Worm (Caenorhabditis elegans) whole organism, late embryonic: ENCODE results near the gene daf-6.

ENCODE experiments used
- C38D4.7 ChIP-seq: fragments of 200-800 bp; sonication (Bioruptor generic); optimal IDR thresholded peaks from 2 replicates; lab custom pipeline; 2018; ENCODE audit warnings: mild to moderate bottlenecking, missing genetic modification characterization, moderate library complexity, missing compliant biosample characterization
- ceh-18 ChIP-seq: sonication (generic microtip); optimal IDR thresholded peaks from 2 replicates; lab custom pipeline; 2016; ENCODE audit warnings: missing genetic modification characterization, missing compliant biosample characterization
- ceh-19 ChIP-seq: fragments of 200-800 bp; sonication (Bioruptor generic); optimal IDR thresholded peaks from 2 replicates; lab custom pipeline; 2018; ENCODE audit warnings: mild to moderate bottlenecking, missing genetic modification characterization, missing compliant biosample characterization
- ceh-31 ChIP-seq: sonication (generic microtip); optimal IDR thresholded peaks from 2 replicates; lab custom pipeline; 2016; ENCODE audit warnings: missing genetic modification characterization, missing compliant biosample characterization
- ceh-34 ChIP-seq: sonication (generic microtip); optimal IDR thresholded peaks from 2 replicates; lab custom pipeline; 2016; ENCODE audit warnings: mild to moderate bottlenecking, missing genetic modification characterization, missing compliant biosample characterization
- che-1 ChIP-seq: sonication (generic microtip); optimal IDR thresholded peaks from 2 replicates; lab custom pipeline; 2016; ENCODE audit warnings: mild to moderate bottlenecking, missing genetic modification characterization, missing compliant biosample characterization
- elt-2 ChIP-seq: sonication (generic microtip); optimal IDR thresholded peaks from 2 replicates; lab custom pipeline; 2016; ENCODE audit warnings: missing genetic modification reagents, missing genetic modification characterization, missing compliant biosample characterization
- gmeb-2 ChIP-seq: sonication (generic microtip); optimal IDR thresholded peaks from 2 replicates; lab custom pipeline; 2016; ENCODE audit warnings: missing genetic modification characterization, inconsistent platforms, missing compliant biosample characterization
- hlh-30 ChIP-seq: sonication (generic microtip); optimal IDR thresholded peaks from 2 replicates; lab custom pipeline; 2017; ENCODE audit warnings: antibody characterized with exemption, missing genetic modification characterization, missing compliant biosample characterization; ENCODE audit not compliant: insufficient read depth
- hlh-6 ChIP-seq: sonication (generic microtip); optimal IDR thresholded peaks from 2 replicates; lab custom pipeline; 2016; ENCODE audit warnings: missing genotype, missing genetic modification characterization, missing compliant biosample characterization
- hlh-8 ChIP-seq: sonication (generic microtip); optimal IDR thresholded peaks from 2 replicates; lab custom pipeline; 2016; ENCODE audit warnings: missing genotype, missing genetic modification characterization, missing compliant biosample characterization
- mec-3 ChIP-seq: sonication (generic microtip); optimal IDR thresholded peaks from 2 replicates; lab custom pipeline; 2016; ENCODE audit warnings: borderline replicate concordance, missing genetic modification characterization, missing compliant biosample characterization
- nfya-1 ChIP-seq: sonication (generic microtip); optimal IDR thresholded peaks from 2 replicates; lab custom pipeline; 2017; ENCODE audit warnings: missing genetic modification characterization, mild to moderate bottlenecking, missing compliant biosample characterization, antibody characterized with exemption, moderate library complexity
- pat-9 ChIP-seq: fragments of 200-800 bp; sonication (Bioruptor generic); optimal IDR thresholded peaks from 2 replicates; lab custom pipeline; 2018; ENCODE audit warnings: mild to moderate bottlenecking, missing genetic modification characterization, moderate library complexity, missing compliant biosample characterization
- pax-1 ChIP-seq: fragments of 150-350 bp; optimal IDR thresholded peaks from 2 replicates; lab custom pipeline; 2014; ENCODE audit warnings: missing biosample characterization, missing genetic modification characterization
- pha-2 ChIP-seq: sonication (generic microtip); optimal IDR thresholded peaks from 2 replicates; lab custom pipeline; 2017; ENCODE audit warnings: mild to moderate bottlenecking, missing genetic modification characterization, missing compliant biosample characterization
- pha-4 ChIP-seq: fragments of 150-350 bp; optimal IDR thresholded peaks from 2 replicates; lab custom pipeline; 2018; ENCODE audit warnings: missing biosample characterization, missing genetic modification reagents, missing genetic modification characterization
- rnt-1 ChIP-seq: sonication (generic microtip); optimal IDR thresholded peaks from 2 replicates; lab custom pipeline; 2016; ENCODE audit warnings: missing genetic modification characterization, missing compliant biosample characterization
- sox-2 ChIP-seq: fragments of 200-800 bp; sonication (Bioruptor generic); IDR thresholded peaks from 2 replicates; pipeline ENCODE4 v1.3.6; 2022; ENCODE audit warnings: missing genetic modification reagents, missing genetic modification characterization, missing compliant biosample characterization
- unc-3 ChIP-seq, 2 experiments: fragments of 200-800 bp in 1 of 2; sonication (Bioruptor generic) in 1 of 2; sonication (generic microtip) in 1 of 2; conservative IDR thresholded peaks in 1 of 2; optimal IDR thresholded peaks in 1 of 2; 2 replicates each; pipeline versions ENCODE4 v1.3.6 to Lab custom; 2016 to 2022; ENCODE audit warnings: missing compliant biosample characterization in 2 of 2, missing genetic modification characterization in 2 of 2, missing genetic modification reagents in 1 of 2
- unc-42 ChIP-seq: sonication (generic microtip); optimal IDR thresholded peaks from 2 replicates; lab custom pipeline; 2016; ENCODE audit warnings: missing genotype, missing genetic modification characterization, missing compliant biosample characterization
- unc-86 ChIP-seq: sonication (generic microtip); optimal IDR thresholded peaks from 2 replicates; lab custom pipeline; 2016; ENCODE audit warnings: missing genetic modification characterization, missing compliant biosample characterization
- zip-5 ChIP-seq: sonication (generic microtip); optimal IDR thresholded peaks from 2 replicates; lab custom pipeline; 2016; ENCODE audit warnings: missing genetic modification characterization, missing compliant biosample characterization
- ztf-16 ChIP-seq: sonication (generic microtip); optimal IDR thresholded peaks from 2 replicates; lab custom pipeline; 2017; ENCODE audit warnings: missing genetic modification characterization, missing compliant biosample characterization

Gene daf-6

DNA sequence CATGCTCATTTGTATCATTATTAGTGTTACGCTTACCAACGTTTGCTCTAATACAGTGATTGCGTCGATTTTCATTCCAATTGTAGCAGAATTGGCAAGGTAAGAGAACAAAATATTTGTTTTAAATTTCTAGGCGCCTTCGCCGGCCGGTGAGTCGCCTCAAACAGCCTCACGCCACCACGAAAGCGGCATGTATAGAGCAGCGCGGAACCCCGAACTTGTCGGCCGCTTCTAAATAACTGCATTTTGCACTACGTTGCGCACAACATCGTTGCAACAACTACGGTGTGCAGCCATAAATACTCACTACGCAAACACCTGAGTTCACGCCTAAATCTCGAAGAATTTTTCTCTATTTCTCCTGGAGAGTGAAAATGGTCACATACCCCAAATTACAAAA lies 8.9 kb downstream of the daf-6 start:
- no peak for TF ChIP-seq ztf-16 (tag; lab: Kevin White, UChicago)
- no peak for TF ChIP-seq hlh-6 (tag; lab: Kevin White, UChicago)
- no peak for TF ChIP-seq pha-4 (tag; lab: Kevin White, UChicago)
- no peak for TF ChIP-seq zip-5 (tag; lab: Kevin White, UChicago)
- TF ChIP-seq gmeb-2 (tag; lab: Kevin White, UChicago), result no peak
- TF ChIP-seq che-1 (tag; lab: Kevin White, UChicago), result no peak
- TF ChIP-seq ceh-34 (tag; lab: Kevin White, UChicago), result no peak
- TF ChIP-seq hlh-30, result no peak

DNA sequence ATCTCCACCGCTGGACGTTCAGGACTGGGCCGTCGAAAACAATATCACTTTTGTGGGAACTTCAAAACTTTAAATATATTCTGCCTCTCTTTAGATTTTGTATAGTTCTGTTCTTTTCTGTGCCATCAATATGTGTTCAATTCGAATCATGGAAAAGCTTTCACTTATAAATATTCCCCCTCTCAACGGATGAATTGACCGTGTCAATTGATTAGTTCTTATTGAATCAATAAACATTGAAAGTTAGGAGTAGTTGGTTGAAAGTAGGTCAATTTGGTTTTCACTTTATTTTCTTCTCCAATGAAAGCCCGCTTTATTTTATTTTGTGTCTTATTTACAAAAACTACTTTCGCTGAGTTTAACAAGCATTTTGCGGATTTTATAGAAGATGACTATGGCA lies 9.9 kb downstream of the daf-6 start, which contains the start of gene lips-8:
lips-8 (plus strand) TSS at position 301 of the 400 bp plus-strand sequence.
- TF ChIP-seq pha-2, result no peak
- TF ChIP-seq ceh-18 (tag; lab: Kevin White, UChicago), result no peak
- no peak for TF ChIP-seq nfya-1 (tag; lab: Kevin White, UChicago)
- TF ChIP-seq ceh-31 (tag; lab: Kevin White, UChicago), result no peak
- TF ChIP-seq, all 69 proteins: peak for 0

DNA sequence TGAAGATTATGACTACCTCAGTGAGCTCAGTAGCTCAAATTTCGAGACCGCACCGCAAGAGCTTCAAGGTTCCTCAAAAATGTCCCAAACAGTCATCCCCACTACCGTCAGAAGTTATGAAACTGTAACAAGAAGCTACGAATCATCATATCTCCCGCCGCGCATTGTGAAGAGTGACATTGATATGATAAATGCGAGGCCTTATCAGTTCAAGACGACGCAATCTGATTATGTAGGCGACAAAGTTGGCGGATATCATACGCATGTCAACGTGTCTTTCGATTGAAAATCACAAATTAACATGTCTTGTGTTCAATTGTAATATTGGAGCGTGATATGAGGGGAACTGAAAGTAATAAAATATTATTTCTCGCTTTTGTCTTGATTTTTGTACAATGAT lies 12.2 kb downstream of the daf-6 start:
- peak; percentile 41 for TF ChIP-seq elt-2 (tag; lab: Kevin White, UChicago)
- TF ChIP-seq C38D4.7, result no peak

DNA sequence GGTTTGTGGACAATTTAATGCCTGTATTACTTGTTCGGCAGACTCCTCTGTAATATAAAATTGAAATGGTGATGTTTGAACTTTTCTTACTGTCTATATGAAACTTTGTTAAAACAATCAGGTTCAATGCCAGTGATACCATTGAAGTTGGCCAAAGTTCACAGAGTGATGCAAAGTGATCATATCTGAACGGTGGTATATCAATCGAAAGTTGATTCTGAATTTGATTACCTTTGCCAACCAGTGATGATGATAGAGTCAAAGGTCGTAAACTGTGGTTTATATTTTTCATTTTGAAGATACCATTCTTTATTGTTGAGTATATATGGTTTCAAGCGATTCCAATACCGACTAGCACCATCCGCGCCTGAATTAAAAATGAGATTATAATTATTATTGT lies 15.1 kb downstream of the daf-6 start:
- TF ChIP-seq pat-9 (tag; lab: Kevin White, UChicago), result no peak
- TF ChIP-seq, all 69 proteins: peak for 0

DNA sequence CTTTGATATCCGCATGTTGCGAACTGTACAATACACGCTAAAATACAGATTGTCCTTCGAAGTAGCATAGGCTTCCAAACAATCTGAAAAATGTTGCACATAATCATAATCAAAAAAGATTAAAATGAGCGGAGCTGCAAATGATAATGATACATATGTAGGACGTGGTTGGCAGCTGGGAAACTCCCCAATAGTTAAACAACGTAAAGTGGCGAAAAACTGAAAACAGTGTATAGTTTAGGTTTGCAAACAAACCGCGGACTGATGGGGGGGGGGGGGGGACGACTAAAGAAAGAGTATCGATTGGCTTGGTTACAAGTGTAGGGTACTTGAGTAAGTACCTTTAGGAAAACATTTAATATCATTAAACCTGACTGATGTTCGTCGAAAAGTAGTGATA lies 16.9 kb downstream of the daf-6 start, which contains the start of gene hex-5:
hex-5 (minus strand) TSS at position 101 of the 400 bp plus-strand sequence.
- TF ChIP-seq pha-4 (tag; lab: Kevin White, UChicago) (no peak), ceh-34 (tag; lab: Kevin White, UChicago) (no peak), unc-3 (GFP tag; conservative IDR thresholded peaks at IDR 0.05; lab: Robert Waterston, UW) (no peak), unc-3 (tag; optimal IDR thresholded peaks at IDR 0.05; lab: Kevin White, UChicago) (no peak), hlh-8 (tag; lab: Kevin White, UChicago) (no peak), sox-2 (GFP tag; lab: Robert Waterston, UW) (no peak), hlh-30 (no peak), unc-86 (tag; lab: Kevin White, UChicago) (no peak), ceh-19 (GFP tag; lab: Kevin White, UChicago) (no peak)

DNA sequence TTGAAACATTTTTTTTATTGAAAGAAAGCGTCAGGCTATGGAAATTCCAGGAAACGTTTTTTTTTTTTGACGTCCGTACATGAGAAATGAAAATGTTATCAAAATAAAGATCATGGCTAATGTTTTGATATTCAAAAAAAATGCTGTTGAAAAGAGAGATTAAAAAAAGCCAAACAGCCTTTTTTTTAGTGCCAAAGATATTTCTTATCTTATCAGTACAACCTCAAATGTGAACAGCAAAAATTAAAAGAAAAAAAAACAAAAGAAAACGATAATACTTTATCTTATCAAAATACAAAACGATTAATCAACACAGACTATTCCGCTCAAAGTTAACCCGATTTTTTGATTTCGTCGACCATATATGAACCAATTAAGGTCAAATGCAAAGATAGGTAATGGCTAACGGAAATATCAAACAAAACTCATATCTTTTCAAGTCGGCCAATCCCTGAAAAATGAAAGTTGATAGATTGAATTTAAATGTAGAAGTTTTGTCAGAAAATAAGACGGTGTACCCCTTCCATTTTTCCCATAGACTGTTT lies 19.0 kb downstream of the daf-6 start:
- TF ChIP-seq elt-2 (tag; lab: Kevin White, UChicago) (peak; percentile 68), C38D4.7 (no peak)

DNA sequence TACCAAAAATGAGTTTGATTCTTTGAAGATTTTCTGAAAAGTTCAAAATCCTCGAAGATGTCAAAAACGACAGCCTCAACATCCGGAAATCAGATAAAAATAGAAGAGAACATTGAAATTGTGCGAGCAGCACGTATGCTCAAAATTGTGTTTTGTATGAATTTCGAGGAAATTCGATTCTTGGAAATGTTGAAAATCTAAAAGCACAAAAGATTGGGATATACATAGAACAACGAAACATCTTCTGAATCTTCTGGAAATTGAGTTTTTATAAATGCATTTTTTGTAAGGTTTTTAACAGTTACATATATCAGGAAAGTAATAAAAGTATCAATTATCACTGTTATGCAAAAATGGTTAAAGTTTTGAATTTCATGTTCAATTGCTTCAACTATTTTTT lies 22.4 kb downstream of the daf-6 start:
- TF ChIP-seq mec-3 (tag; lab: Kevin White, UChicago) (no peak), unc-86 (tag; lab: Kevin White, UChicago) (no peak), nfya-1 (tag; lab: Kevin White, UChicago) (no peak), pax-1 (tag; lab: Kevin White, UChicago) (no peak)

DNA sequence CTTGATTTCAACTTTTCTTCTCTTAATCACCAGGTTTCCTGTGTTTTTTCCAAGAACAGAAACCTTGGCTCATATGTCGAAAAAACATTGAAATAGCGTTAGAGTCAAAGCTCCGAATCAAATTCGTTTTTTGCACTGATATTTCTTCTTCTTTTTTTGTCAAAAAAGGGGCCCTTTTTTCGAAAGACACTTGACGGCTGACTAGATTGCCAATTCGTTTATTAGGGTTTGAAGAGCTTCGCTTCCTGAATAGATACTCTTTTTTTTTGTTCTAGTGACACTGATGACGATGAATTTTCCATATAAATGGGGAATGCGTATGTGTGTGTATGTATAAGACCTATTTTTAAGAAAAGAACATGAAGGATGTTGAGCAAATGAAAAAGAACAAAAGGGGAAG lies 28.5 kb downstream of the daf-6 start:
- TF ChIP-seq hlh-30 (no peak), rnt-1 (tag; lab: Kevin White, UChicago) (no peak), unc-42 (tag; lab: Kevin White, UChicago) (peak; percentile 18)
